Fruit fly (Drosophila melanogaster): ENCODE measurements around the gene Ranbp16.

The Ranbp16 gene

dm6 chrX:15887247-15887616 is 46.4 kb downstream of the Ranbp16 start, which contains the start of gene tay (continued):
- TF ChIP-seq CG13894 (tag; optimal IDR thresholded peaks at IDR 0.05) (peak; percentile 58), amos (GFP tag; IDR thresholded peaks at IDR 0.05; ENCODE audit: partially characterized antibody) (peak; percentile 82), Hr3 (GFP tag; optimal IDR thresholded peaks at IDR 0.05) (no peak), Scr (GFP tag; IDR thresholded peaks at IDR 0.05; ENCODE audit: partially characterized antibody) (peak; percentile 63), sna (GFP tag; IDR thresholded peaks at IDR 0.05; ENCODE audit: partially characterized antibody) (peak; percentile 34; the same call in 1 of the 2 replicates), sug (tag; optimal IDR thresholded peaks at IDR 0.05) (peak; percentile 31), bbx (GFP tag; IDR thresholded peaks at IDR 0.05; ENCODE audit: partially characterized antibody) (peak; percentile 81), Sry-β (GFP tag; optimal IDR thresholded peaks at IDR 0.05) (no peak), pfk (GFP tag; optimal IDR thresholded peaks at IDR 0.05) (peak; percentile 94), CG16815 (GFP tag; optimal IDR thresholded peaks at IDR 0.05) (no peak), CG8290 (GFP tag; optimal IDR thresholded peaks at IDR 0.05) (peak; percentile 47), CG8290 (tag; optimal IDR thresholded peaks at IDR 0.05) (no peak), Optix (GFP tag; IDR thresholded peaks at IDR 0.05) (no peak), CG2116 (GFP tag; optimal IDR thresholded peaks at IDR 0.05) (peak; percentile 42), br (optimal IDR thresholded peaks at IDR 0.05) (no peak), MESR4 (GFP tag; optimal IDR thresholded peaks at IDR 0.05) (peak; percentile 37), prd (optimal IDR thresholded peaks at IDR 0.05) (no peak), prd (GFP tag; IDR thresholded peaks at IDR 0.05) (no peak), YL-1 (GFP tag; optimal IDR thresholded peaks at IDR 0.05) (peak; percentile 37), org-1 (GFP tag; optimal IDR thresholded peaks at IDR 0.05) (no peak), CG4424 (GFP tag; optimal IDR thresholded peaks at IDR 0.05) (no peak), hth (optimal IDR thresholded peaks at IDR 0.05) (no peak), dmrt11E (tag; optimal IDR thresholded peaks at IDR 0.05) (no peak), CG11504 (tag; optimal IDR thresholded peaks at IDR 0.05) (no peak), CG2889 (GFP tag; IDR thresholded peaks at IDR 0.05) (no peak), mld (GFP tag; IDR thresholded peaks at IDR 0.05; ENCODE audit: partially characterized antibody) (0 out of 3 replicates have a peak, but pooled peaks have one; percentile 37), cg (GFP tag; optimal IDR thresholded peaks at IDR 0.05) (no peak), fd102C (GFP tag; optimal IDR thresholded peaks at IDR 0.05) (no peak), CG12155 (GFP tag; optimal IDR thresholded peaks at IDR 0.05) (no peak), CG15514 (GFP tag; optimal IDR thresholded peaks at IDR 0.05) (peak; percentile 80), HHEX (GFP tag; optimal IDR thresholded peaks at IDR 0.05) (no peak), Pdp1 (GFP tag; optimal IDR thresholded peaks at IDR 0.05) (peak in 1 of 2 experiments; percentile 34), CG17186 (GFP tag; optimal IDR thresholded peaks at IDR 0.05) (peak; percentile 20), Lhr (GFP tag; optimal IDR thresholded peaks at IDR 0.05) (peak; percentile 47), CG1603 (tag; optimal IDR thresholded peaks at IDR 0.05) (no peak), D19B (GFP tag; optimal IDR thresholded peaks at IDR 0.05) (no peak), chinmo (GFP tag; IDR thresholded peaks at IDR 0.05; ENCODE audit: partially characterized antibody) (0 out of 4 replicates have a peak, but pooled peaks have one; percentile 41), knrl (GFP tag; IDR thresholded peaks at IDR 0.05; ENCODE audit: partially characterized antibody) (peak; percentile 71), CG18011 (GFP tag; optimal IDR thresholded peaks at IDR 0.05) (no peak), sob (GFP tag; IDR thresholded peaks at IDR 0.05) (0 out of 2 replicates have a peak, but pooled peaks have one; percentile 32), lbe (GFP tag; optimal IDR thresholded peaks at IDR 0.05) (no peak), chif (GFP tag; optimal IDR thresholded peaks at IDR 0.05) (no peak), ci (GFP tag; IDR thresholded peaks at IDR 0.05) (no peak), CG5180 (GFP tag; optimal IDR thresholded peaks at IDR 0.05) (no peak), sens (GFP tag) (peak; percentile 80), Hr78 (GFP tag; optimal IDR thresholded peaks at IDR 0.05) (peak in 1 of 2 experiments; percentile 66), Sry-δ (GFP tag; optimal IDR thresholded peaks at IDR 0.05) (peak; percentile 91), row (GFP tag; IDR thresholded peaks at IDR 0.05) (peak; percentile 79), CG12942 (GFP tag; optimal IDR thresholded peaks at IDR 0.05) (no peak), CG14860 (GFP tag; IDR thresholded peaks at IDR 0.05; ENCODE audit: partially characterized antibody) (no peak; the same call in 2 of the 3 replicates)
